Worm (Caenorhabditis elegans) whole organism, mixed stage, embryonic: ENCODE measurements around the gene C14C10.10.

Source experiments
- elt-3 ChIP-seq: fragments of 150-350 bp; optimal IDR thresholded peaks from 2 replicates; lab custom pipeline; 2014; ENCODE audit warnings: missing biosample characterization, missing genetic modification characterization
- nhr-237 ChIP-seq: fragments of 150-350 bp; optimal IDR thresholded peaks from 2 replicates; lab custom pipeline; 2014; ENCODE audit warnings: missing biosample characterization, missing genetic modification characterization
- nhr-28 ChIP-seq: fragments of 150-350 bp; optimal IDR thresholded peaks from 2 replicates; lab custom pipeline; 2014; ENCODE audit warnings: missing biosample characterization, missing genetic modification characterization
- sem-2 ChIP-seq: fragments of 200-800 bp; sonication (Bioruptor generic); optimal IDR thresholded peaks from 2 replicates; lab custom pipeline; 2018; ENCODE audit warnings: mild to moderate bottlenecking, missing genetic modification characterization, missing compliant biosample characterization
- snpc-4 ChIP-seq: fragments of 150-350 bp; optimal IDR thresholded peaks from 2 replicates; lab custom pipeline; 2014; ENCODE audit warnings: missing biosample characterization, missing genetic modification characterization
- unc-39 ChIP-seq: fragments of 150-350 bp; optimal IDR thresholded peaks from 2 replicates; lab custom pipeline; 2014; ENCODE audit warnings: missing biosample characterization, missing genetic modification characterization
- unc-62 ChIP-seq: fragments of 150-350 bp; optimal IDR thresholded peaks from 2 replicates; lab custom pipeline; 2014; ENCODE audit warnings: missing biosample characterization, missing genetic modification reagents, missing genetic modification characterization

- no peak for TF ChIP-seq nhr-28 (tag; lab: Kevin White, UChicago)
- TF ChIP-seq unc-39 (tag; lab: Kevin White, UChicago), result no peak
- TF ChIP-seq nhr-237 (tag; lab: Kevin White, UChicago), result no peak
- no peak for TF ChIP-seq elt-3 (tag; lab: Kevin White, UChicago)
- TF ChIP-seq snpc-4 (tag; lab: Kevin White, UChicago), result no peak
- TF ChIP-seq unc-62 (GFP tag; lab: Kevin White, UChicago), result no peak
- TF ChIP-seq sem-2 (GFP tag; lab: Kevin White, UChicago), result no peak
Observed at ce11 chrV:12599510-12600242, 748 bp upstream of the C14C10.10 start, which contains the start of gene C14C10.5.
